Worm (Caenorhabditis elegans) whole organism, L4/young adult: Measurements from ENCODE around the gene D1014.6.

Source experiments
- W03F9.2 ChIP-seq: fragments of 150-350 bp; optimal IDR thresholded peaks from 2 replicates; lab custom pipeline; 2014; ENCODE audit warnings: missing biosample characterization, missing genetic modification characterization
- dao-5 ChIP-seq: sonication (generic microtip); optimal IDR thresholded peaks from 2 replicates; lab custom pipeline; 2016; ENCODE audit warnings: missing genotype, missing genetic modification characterization, moderate library complexity, missing compliant biosample characterization
- him-1 ChIP-seq: sonication (generic microtip); optimal IDR thresholded peaks from 2 replicates; lab custom pipeline; 2016; ENCODE audit warnings: missing genotype, missing genetic modification reagents, missing genetic modification characterization, missing compliant biosample characterization

The D1014.6 gene

ce11 chrV:8108670-8109069, 12.3 kb upstream of the D1014.6 start, which contains the start of gene myo-5:
TSS of gene myo-5 (plus strand) at chrV:8108970.
- TF ChIP-seq dao-5 (tag; lab: Kevin White, UChicago) (no peak), him-1 (no peak), W03F9.2 (tag; lab: Kevin White, UChicago) (no peak)

- TF ChIP-seq dao-5 (tag; lab: Kevin White, UChicago) (no peak), W03F9.2 (tag; lab: Kevin White, UChicago) (no peak), him-1 (no peak)
Measured at ce11 chrV:8110816-8111215, 10.2 kb upstream of the D1014.6 start.

- no peak for TF ChIP-seq dao-5 (tag; lab: Kevin White, UChicago)
- TF ChIP-seq him-1 = no peak
- TF ChIP-seq W03F9.2 (tag; lab: Kevin White, UChicago) = no peak
Measured at ce11 chrV:8114542-8114941, 6.4 kb upstream of the D1014.6 start.

- TF ChIP-seq W03F9.2 (tag; lab: Kevin White, UChicago) (no peak), dao-5 (tag; lab: Kevin White, UChicago) (no peak), him-1 (no peak)
Measured at ce11 chrV:8117964-8118363, 3.0 kb upstream of the D1014.6 start, which contains the start of gene D1014.7. TSS of gene D1014.7 (plus strand) at chrV:8118264.

- TF ChIP-seq W03F9.2 (tag; lab: Kevin White, UChicago) (no peak), him-1 (no peak), dao-5 (tag; lab: Kevin White, UChicago) (no peak)
Measured at ce11 chrV:8123384-8123783, 2.4 kb downstream of the D1014.6 start, which contains the start of gene D1014.5. TSS of gene D1014.5 (plus strand) at chrV:8123684.

ce11 chrV:8129252-8129651, 8.3 kb downstream of the D1014.6 start, which contains the start of gene spr-1:
TSS of gene spr-1 (minus strand) at chrV:8129352.
- TF ChIP-seq W03F9.2 (tag; lab: Kevin White, UChicago) (no peak), dao-5 (tag; lab: Kevin White, UChicago) (no peak), him-1 (no peak)

ce11 chrV:8129719-8130118, 8.8 kb downstream of the D1014.6 start:
- TF ChIP-seq him-1 (no peak), W03F9.2 (tag; lab: Kevin White, UChicago) (peak; percentile 36)

ce11 chrV:8130149-8130661, 9.2 kb downstream of the D1014.6 start, which contains the start of gene snap-1:
TSS of gene snap-1 (plus strand) at chrV:8130611.
- TF ChIP-seq W03F9.2 (tag; lab: Kevin White, UChicago) (no peak), him-1 (peak; percentile 13)

- TF ChIP-seq him-1 (no peak), dao-5 (tag; lab: Kevin White, UChicago) (no peak), W03F9.2 (tag; lab: Kevin White, UChicago) (no peak)
Measured at ce11 chrV:8130812-8131211, 9.8 kb downstream of the D1014.6 start.

ce11 chrV:8131628-8132027, 10.7 kb downstream of the D1014.6 start:
- TF ChIP-seq him-1 (no peak), dao-5 (tag; lab: Kevin White, UChicago) (no peak), W03F9.2 (tag; lab: Kevin White, UChicago) (no peak)

ce11 chrV:8132926-8133325, 12.0 kb downstream of the D1014.6 start, which contains the start of gene D1014.4:
TSS of gene D1014.4 (plus strand) at chrV:8133226.
- TF ChIP-seq dao-5 (tag; lab: Kevin White, UChicago) (no peak), W03F9.2 (tag; lab: Kevin White, UChicago) (no peak), him-1 (no peak)

ce11 chrV:8143605-8144004, 22.6 kb downstream of the D1014.6 start, which contains the start of gene D1014.2:
TSS of gene D1014.2 (plus strand) at chrV:8143905.
- TF ChIP-seq dao-5 (tag; lab: Kevin White, UChicago) (no peak), W03F9.2 (tag; lab: Kevin White, UChicago) (no peak), him-1 (no peak)

- TF ChIP-seq him-1 = no peak
- TF ChIP-seq dao-5 (tag; lab: Kevin White, UChicago) = no peak
- TF ChIP-seq W03F9.2 (tag; lab: Kevin White, UChicago) = no peak
Measured at ce11 chrV:8144515-8144914, 23.5 kb downstream of the D1014.6 start.

ce11 chrV:8145329-8145728, 24.4 kb downstream of the D1014.6 start, which contains the start of gene D1014.13:
TSS of gene D1014.13 (plus strand) at chrV:8145629.
- TF ChIP-seq him-1 (no peak), dao-5 (tag; lab: Kevin White, UChicago) (no peak), W03F9.2 (tag; lab: Kevin White, UChicago) (no peak)

ce11 chrV:8155743-8156142, 34.8 kb downstream of the D1014.6 start:
- TF ChIP-seq him-1 (no peak), dao-5 (tag; lab: Kevin White, UChicago) (no peak), W03F9.2 (tag; lab: Kevin White, UChicago) (no peak)
